Fruit fly (Drosophila melanogaster) whole organism, embryonic: ENCODE results near the gene Gsc.

ENCODE experiments used
- CG33557 ChIP-seq: fragments of 200-800 bp; sonication (Bioruptor generic); optimal IDR thresholded peaks from 2 replicates; lab custom pipeline; 2019; ENCODE audit warnings: missing biosample characterization, mild to moderate bottlenecking, missing genetic modification characterization, moderate library complexity
- crol ChIP-seq: fragments of 200-800 bp; sonication (Bioruptor generic); IDR thresholded peaks from 2 replicates; pipeline ENCODE4 v1.3.6; 2022; ENCODE audit warnings: missing biosample characterization, missing genetic modification characterization
- grn ChIP-seq: fragments of 200-800 bp; sonication (Bioruptor generic); optimal IDR thresholded peaks from 3 replicates; lab custom pipeline; 2017; ENCODE audit warnings: missing biosample characterization, missing genetic modification characterization
- sima ChIP-seq: fragments of 200-800 bp; sonication (Bioruptor generic); optimal IDR thresholded peaks from 2 replicates; lab custom pipeline; 2016; ENCODE audit warnings: missing biosample characterization, missing genetic modification characterization

Gene Gsc

DNA sequence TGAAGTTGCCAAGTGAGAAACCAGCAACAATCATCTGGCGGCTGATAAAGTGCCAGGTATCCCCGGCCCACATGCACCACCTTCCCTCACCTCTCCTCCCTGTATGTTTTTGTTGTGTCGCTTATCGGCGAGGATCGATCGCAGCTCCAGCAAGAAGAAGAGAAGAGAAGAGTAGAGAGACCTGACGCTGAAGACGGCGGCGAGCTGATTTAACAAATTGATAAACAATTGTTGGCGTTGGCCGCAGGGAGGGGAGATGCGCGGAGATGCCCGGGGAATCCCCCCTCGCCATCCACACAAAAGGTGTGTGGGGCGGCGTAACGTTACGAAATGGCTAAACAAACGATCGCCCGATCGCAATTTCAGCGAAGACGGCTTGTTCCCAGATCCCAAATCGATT is 60.8 kb downstream of the Gsc start:
- TF ChIP-seq CG33557 (GFP tag; lab: Kevin White, UChicago): no peak
- no peak for TF ChIP-seq sima
- TF ChIP-seq crol (GFP tag; lab: Robert Waterston, UW): peak; percentile 79
- peak; percentile 81 for TF ChIP-seq grn (GFP tag; lab: Kevin White, UChicago)
